Worm (Caenorhabditis elegans) whole organism, L4 larva: ENCODE results near the gene cyld-1.

Experiments
- D1046.2 ChIP-seq: fragments of 200-800 bp; sonication (Bioruptor generic); IDR thresholded peaks from 2 replicates; pipeline ENCODE4 v1.3.6; 2022; ENCODE audit warnings: missing genetic modification characterization, missing compliant biosample characterization
- Y105C5A.15 ChIP-seq: fragments of 200-800 bp; sonication (Bioruptor generic); IDR thresholded peaks from 2 replicates; pipeline ENCODE4 v1.3.6; 2022; ENCODE audit warnings: missing genetic modification characterization, missing compliant biosample characterization
- Y48G9A.11 ChIP-seq: fragments of 200-800 bp; sonication (Bioruptor generic); IDR thresholded peaks from 2 replicates; pipeline ENCODE4 v1.3.6; 2022; ENCODE audit warnings: missing genetic modification reagents, missing genetic modification characterization, missing compliant biosample characterization
- Y5F2A.4 ChIP-seq: fragments of 200-800 bp; sonication (Bioruptor generic); optimal IDR thresholded peaks from 2 replicates; lab custom pipeline; 2018; ENCODE audit warnings: mild to moderate bottlenecking, missing genetic modification characterization, missing compliant biosample characterization
- Y75B8A.6 ChIP-seq: fragments of 200-800 bp; sonication (Bioruptor generic); IDR thresholded peaks from 2 replicates; pipeline ENCODE4 v1.3.6; 2022; ENCODE audit warnings: missing genetic modification reagents, missing genetic modification characterization, missing compliant biosample characterization
- ZK546.5 ChIP-seq, 2 experiments: sonication (generic microtip); optimal IDR thresholded peaks; 2 replicates each; lab custom pipeline; 2017; ENCODE audit warnings: missing biosample characterization in 2 of 2, missing genetic modification characterization in 2 of 2
- ceh-20 ChIP-seq: fragments of 200-800 bp; sonication (Bioruptor generic); IDR thresholded peaks from 2 replicates; pipeline ENCODE4 v1.3.6; 2022; ENCODE audit warnings: missing genetic modification reagents, missing genetic modification characterization, missing compliant biosample characterization
- ceh-28 ChIP-seq: fragments of 150-350 bp; optimal IDR thresholded peaks from 2 replicates; lab custom pipeline; 2014; ENCODE audit warnings: missing biosample characterization, missing genetic modification reagents, missing genetic modification characterization
- ceh-44 ChIP-seq: fragments of 200-800 bp; sonication (Bioruptor generic); IDR thresholded peaks from 2 replicates; pipeline ENCODE4 v1.3.6; 2022; ENCODE audit warnings: missing genetic modification reagents, missing genetic modification characterization, missing compliant biosample characterization
- ces-1 ChIP-seq: fragments of 150-350 bp; sonication (generic microtip); optimal IDR thresholded peaks from 4 replicates; lab custom pipeline; 2014; ENCODE audit warnings: missing biosample characterization, missing genetic modification reagents, missing genetic modification characterization
- daf-19 ChIP-seq: fragments of 200-800 bp; sonication (Bioruptor generic); conservative IDR thresholded peaks from 2 replicates; pipeline ENCODE4 v1.3.6; 2022; ENCODE audit warnings: missing genetic modification characterization, missing compliant biosample characterization
- daf-8 ChIP-seq: fragments of 200-800 bp; sonication (Bioruptor generic); IDR thresholded peaks from 2 replicates; pipeline ENCODE4 v1.3.6; 2022; ENCODE audit warnings: missing genetic modification characterization, missing compliant biosample characterization
- dmd-6 ChIP-seq: fragments of 200-800 bp; sonication (Bioruptor generic); IDR thresholded peaks from 2 replicates; pipeline ENCODE4 v1.3.6; 2022; ENCODE audit warnings: missing genetic modification reagents, missing genetic modification characterization, missing compliant biosample characterization
- dmd-9 ChIP-seq: fragments of 200-800 bp; sonication (Bioruptor generic); IDR thresholded peaks from 2 replicates; pipeline ENCODE4 v1.3.6; 2022; ENCODE audit warnings: missing genetic modification reagents, missing genetic modification characterization, missing compliant biosample characterization
- dpl-1 ChIP-seq: fragments of 150-350 bp; optimal IDR thresholded peaks from 2 replicates; lab custom pipeline; 2014; ENCODE audit warnings: missing biosample characterization, missing genetic modification reagents, missing genetic modification characterization
- dve-1 ChIP-seq: sonication (generic microtip); optimal IDR thresholded peaks from 2 replicates; lab custom pipeline; 2017; ENCODE audit warnings: antibody characterized with exemption, mild to moderate bottlenecking, missing genetic modification characterization, missing compliant biosample characterization; ENCODE audit not compliant: insufficient read depth
- egl-27 ChIP-seq: sonication (generic microtip); optimal IDR thresholded peaks from 3 replicates; lab custom pipeline; 2017; ENCODE audit warnings: missing biosample characterization, missing genetic modification reagents, missing genetic modification characterization
- egl-43 ChIP-seq: fragments of 200-800 bp; sonication (Bioruptor generic); IDR thresholded peaks from 2 replicates; pipeline ENCODE4 v1.3.6; 2022; ENCODE audit warnings: missing genetic modification reagents, missing genetic modification characterization, missing compliant biosample characterization
- fkh-10 ChIP-seq: fragments of 150-350 bp; optimal IDR thresholded peaks from 2 replicates; lab custom pipeline; 2014; ENCODE audit warnings: missing biosample characterization, missing genetic modification reagents, missing genetic modification characterization
- hlh-30 ChIP-seq: sonication (generic microtip); optimal IDR thresholded peaks from 2 replicates; lab custom pipeline; 2017; ENCODE audit warnings: antibody characterized with exemption, mild to moderate bottlenecking, missing genetic modification characterization, missing compliant biosample characterization; ENCODE audit not compliant: insufficient read depth
- lim-7 ChIP-seq: fragments of 200-800 bp; sonication (Bioruptor generic); IDR thresholded peaks from 2 replicates; pipeline ENCODE4 v1.3.6; 2022; ENCODE audit warnings: missing genetic modification characterization, missing compliant biosample characterization
- lin-38 ChIP-seq: fragments of 200-800 bp; sonication (Bioruptor generic); IDR thresholded peaks from 2 replicates; pipeline ENCODE4 v1.3.6; 2022; ENCODE audit warnings: missing genetic modification reagents, missing genetic modification characterization, missing compliant biosample characterization
- lsy-2 ChIP-seq, 2 experiments: fragments of 150-350 bp in 1 of 2; sonication (generic microtip) in 1 of 2; optimal IDR thresholded peaks; 2 replicates each; lab custom pipeline; 2014 to 2017; ENCODE audit warnings: missing biosample characterization in 2 of 2, missing genetic modification characterization in 2 of 2
- mdl-1 ChIP-seq, 2 experiments: fragments of 150-350 bp in 1 of 2; sonication (generic microtip) in 1 of 2; optimal IDR thresholded peaks; 2 replicates each; lab custom pipeline; 2014 to 2017; ENCODE audit warnings: missing biosample characterization in 2 of 2, missing genetic modification characterization in 2 of 2
- mep-1 ChIP-seq: fragments of 150-350 bp; sonication (generic microtip); optimal IDR thresholded peaks from 3 replicates; lab custom pipeline; 2014; ENCODE audit warnings: missing biosample characterization, missing genetic modification characterization
- mxl-2 ChIP-seq: fragments of 200-800 bp; sonication (Bioruptor generic); conservative IDR thresholded peaks from 2 replicates; pipeline ENCODE4 v1.3.6; 2022; ENCODE audit warnings: missing genetic modification reagents, missing genetic modification characterization, missing compliant biosample characterization
- mxl-3 ChIP-seq: fragments of 200-800 bp; sonication (Bioruptor generic); optimal IDR thresholded peaks from 2 replicates; lab custom pipeline; 2018; ENCODE audit warnings: mild to moderate bottlenecking, missing genetic modification characterization, missing compliant biosample characterization
- nhr-11 ChIP-seq: fragments of 150-350 bp; optimal IDR thresholded peaks from 2 replicates; lab custom pipeline; 2014; ENCODE audit warnings: missing biosample characterization, missing genetic modification characterization
- nhr-25 ChIP-seq: sonication (generic microtip); optimal IDR thresholded peaks from 2 replicates; lab custom pipeline; 2017; ENCODE audit warnings: missing genetic modification characterization, mild to moderate bottlenecking, missing compliant biosample characterization, antibody characterized with exemption, moderate library complexity, borderline replicate concordance; ENCODE audit not compliant: insufficient read depth
- nhr-28 ChIP-seq: fragments of 150-350 bp; optimal IDR thresholded peaks from 2 replicates; lab custom pipeline; 2014; ENCODE audit warnings: missing biosample characterization, missing genetic modification characterization
- nhr-41 ChIP-seq: fragments of 200-800 bp; sonication (Bioruptor generic); IDR thresholded peaks from 2 replicates; pipeline ENCODE4 v1.3.6; 2022; ENCODE audit warnings: missing genetic modification reagents, missing genetic modification characterization, missing compliant biosample characterization
- nhr-48 ChIP-seq: sonication (generic microtip); optimal IDR thresholded peaks from 2 replicates; lab custom pipeline; 2016; ENCODE audit warnings: mild to moderate bottlenecking, missing genetic modification characterization, missing compliant biosample characterization
- nhr-6 ChIP-seq: fragments of 150-350 bp; optimal IDR thresholded peaks from 2 replicates; lab custom pipeline; 2014; ENCODE audit warnings: missing biosample characterization, missing genetic modification characterization
- nhr-76 ChIP-seq: fragments of 150-350 bp; optimal IDR thresholded peaks from 2 replicates; lab custom pipeline; 2014; ENCODE audit warnings: missing biosample characterization, missing genetic modification characterization
- rbr-2 ChIP-seq: sonication (generic microtip); optimal IDR thresholded peaks from 2 replicates; lab custom pipeline; 2016; ENCODE audit warnings: missing genotype, missing genetic modification characterization, missing compliant biosample characterization
- sdz-12 ChIP-seq: fragments of 200-800 bp; sonication (Bioruptor generic); optimal IDR thresholded peaks from 2 replicates; lab custom pipeline; 2018; ENCODE audit warnings: mild to moderate bottlenecking, missing genetic modification characterization, missing compliant biosample characterization
- snpc-1.2 ChIP-seq: fragments of 200-800 bp; sonication (Bioruptor generic); IDR thresholded peaks from 2 replicates; pipeline ENCODE4 v1.3.6; 2022; ENCODE audit warnings: missing genetic modification reagents, missing genetic modification characterization, missing compliant biosample characterization
- snpc-4 ChIP-seq: fragments of 150-350 bp; optimal IDR thresholded peaks from 2 replicates; lab custom pipeline; 2014; ENCODE audit warnings: missing biosample characterization, missing genetic modification characterization
- tra-1 ChIP-seq: fragments of 200-800 bp; sonication (Bioruptor generic); IDR thresholded peaks from 2 replicates; pipeline ENCODE4 v1.3.6; 2022; ENCODE audit warnings: missing genetic modification reagents, missing genetic modification characterization, missing compliant biosample characterization
- unc-39 ChIP-seq: sonication (generic microtip); optimal IDR thresholded peaks from 2 replicates; lab custom pipeline; 2017; ENCODE audit warnings: missing biosample characterization, missing genetic modification characterization
- zag-1 ChIP-seq: fragments of 150-350 bp; optimal IDR thresholded peaks from 2 replicates; lab custom pipeline; 2014; ENCODE audit warnings: missing biosample characterization, missing genetic modification characterization
- zip-2 ChIP-seq: fragments of 150-350 bp; optimal IDR thresholded peaks from 2 replicates; lab custom pipeline; 2014; ENCODE audit warnings: missing biosample characterization, missing genetic modification characterization

The cyld-1 gene

ce11 chrIII:9867780-9868503 lies 42.5 kb downstream of the cyld-1 start, which contains the start of gene dhhc-4 (continued):
- TF ChIP-seq tra-1, result no peak
- TF ChIP-seq ZK546.5 (tag; optimal IDR thresholded peaks at IDR 0.05; lab: Kevin White, UChicago), result no peak
- peak; percentile 48 for TF ChIP-seq mep-1
- no peak for TF ChIP-seq nhr-25 (tag; lab: Kevin White, UChicago)
- TF ChIP-seq dpl-1 (GFP tag; lab: Kevin White, UChicago), result peak; percentile 94

DNA sequence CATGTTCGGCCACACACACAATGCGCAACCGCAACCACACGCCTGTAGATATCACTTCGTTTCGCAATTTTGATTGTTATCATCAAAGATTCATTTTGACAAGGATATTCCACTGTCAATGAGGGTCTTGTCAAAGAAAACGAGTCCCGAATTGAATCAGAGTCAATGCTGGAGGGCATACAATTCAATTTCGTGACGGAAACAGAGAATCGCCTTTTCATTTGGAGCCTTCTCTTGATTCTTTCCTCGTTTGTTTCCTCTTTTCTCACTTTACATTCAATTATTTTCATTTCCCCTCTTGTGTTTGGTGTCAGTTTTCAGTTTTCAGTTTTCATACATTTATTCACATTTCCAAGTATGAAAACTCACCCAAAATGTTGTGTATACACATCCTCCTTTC lies 43.1 kb downstream of the cyld-1 start:
- TF ChIP-seq fkh-10 (GFP tag; lab: Kevin White, UChicago) (peak; percentile 22), lin-38 (GFP tag; lab: Robert Waterston, UW) (no peak), unc-39 (no peak), dmd-6 (GFP tag; lab: Robert Waterston, UW) (0 out of 2 replicates have a peak, but pooled peaks have one; percentile 16), Y105C5A.15 (GFP tag; lab: Robert Waterston, UW) (no peak), zip-2 (tag; lab: Kevin White, UChicago) (no peak), hlh-30 (tag; lab: Kevin White, UChicago) (peak; percentile 10), Y48G9A.11 (GFP tag; lab: Robert Waterston, UW) (no peak), mdl-1 (tag; optimal IDR thresholded peaks at IDR 0.05; lab: Kevin White, UChicago) (no peak), mxl-3 (GFP tag; lab: Kevin White, UChicago) (peak; percentile 12), ces-1 (GFP tag; lab: Kevin White, UChicago) (peak; percentile 51)

DNA sequence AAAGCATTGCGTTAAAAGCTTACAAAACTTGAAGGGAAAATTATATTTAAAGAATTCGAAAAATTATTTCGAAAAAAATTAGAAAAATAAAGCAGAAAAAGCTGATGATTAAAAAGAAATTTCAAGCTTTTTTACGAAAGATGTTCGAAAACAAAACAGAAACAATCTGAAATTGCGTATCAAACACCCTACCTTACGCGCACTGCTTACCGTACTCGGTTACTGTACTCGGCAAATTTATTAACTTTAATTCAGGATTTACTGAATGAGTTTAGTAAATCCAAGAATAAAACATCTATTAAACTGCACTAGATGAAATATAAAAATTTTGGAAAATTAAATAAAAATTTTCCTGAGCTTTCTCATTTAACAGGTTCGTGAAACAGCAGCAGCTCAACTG lies 48.0 kb downstream of the cyld-1 start:
- TF ChIP-seq nhr-11 (tag; lab: Kevin White, UChicago) (no peak), mxl-2 (GFP tag; lab: Robert Waterston, UW) (no peak), nhr-48 (tag; lab: Kevin White, UChicago) (no peak), lsy-2 (tag; optimal IDR thresholded peaks at IDR 0.05; lab: Kevin White, UChicago) (peak in 1 of 2 experiments; percentile 56), rbr-2 (tag; lab: Kevin White, UChicago) (no peak), dve-1 (tag; lab: Kevin White, UChicago) (no peak)

DNA sequence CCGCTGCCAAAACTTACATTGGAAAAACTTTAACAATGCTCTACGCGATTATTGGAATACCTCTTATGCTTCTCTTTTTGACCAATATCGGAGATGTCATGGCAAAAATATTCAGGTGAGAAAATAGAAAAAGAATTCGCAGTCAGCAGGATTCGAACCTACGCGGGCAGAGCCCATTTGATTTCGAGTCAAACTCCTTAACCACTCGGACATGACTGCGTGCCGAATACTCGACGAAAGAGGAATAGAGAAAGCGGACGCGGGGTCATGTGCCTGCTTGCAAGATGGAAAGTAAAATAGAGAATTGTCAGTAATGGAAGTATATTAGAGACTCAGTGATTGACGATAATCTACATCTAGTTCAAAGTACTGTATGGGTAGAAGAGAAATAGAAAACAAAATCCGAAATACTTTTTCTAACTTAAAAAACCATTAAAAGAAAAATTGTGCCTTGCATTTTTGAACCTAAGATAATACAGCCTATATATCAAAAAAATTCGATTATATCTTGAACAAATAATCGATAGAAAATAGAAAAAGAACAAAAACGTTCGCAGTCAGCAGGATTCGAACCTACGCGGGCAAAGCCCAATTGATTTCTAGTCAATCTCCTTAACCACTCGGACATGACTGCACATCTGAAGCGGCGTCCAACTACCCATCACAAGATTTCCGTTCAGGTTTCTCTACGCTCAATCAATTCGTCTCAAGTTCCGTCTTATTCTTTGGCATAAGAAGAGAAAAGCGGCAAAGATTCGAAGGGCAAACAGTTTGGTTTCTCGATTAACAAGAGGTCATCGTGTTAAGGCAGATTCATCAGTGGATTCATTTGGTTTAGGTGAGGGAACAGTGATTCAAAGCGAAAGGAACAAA lies 48.8 kb downstream of the cyld-1 start:
- TF ChIP-seq snpc-4 (tag; lab: Kevin White, UChicago), result no peak
- TF ChIP-seq lim-7 (GFP tag; lab: Robert Waterston, UW), result peak; percentile 96
- 0 out of 2 replicates have a peak, but pooled peaks have one; percentile 35 for TF ChIP-seq daf-19
- TF ChIP-seq D1046.2 (GFP tag; lab: Robert Waterston, UW), result no peak
- no peak for TF ChIP-seq ceh-28
- peak; percentile 94 for TF ChIP-seq egl-43 (GFP tag; lab: Robert Waterston, UW)
- no peak for TF ChIP-seq zag-1 (tag; lab: Kevin White, UChicago)
- TF ChIP-seq nhr-41, result peak; percentile 84
- peak; percentile 32 for TF ChIP-seq Y5F2A.4
- no peak for TF ChIP-seq unc-39
- peak; percentile 39 for TF ChIP-seq sdz-12 (GFP tag; lab: Kevin White, UChicago)
- no peak for TF ChIP-seq nhr-76
- TF ChIP-seq Y75B8A.6 (GFP tag; lab: Robert Waterston, UW), result no peak
- TF ChIP-seq ceh-44, result peak; percentile 82
- peak; percentile 81 for TF ChIP-seq ceh-20
- no peak for TF ChIP-seq nhr-6
- TF ChIP-seq egl-27 (tag; lab: Kevin White, UChicago), result no peak
- no peak for TF ChIP-seq nhr-28
- TF ChIP-seq hlh-30 (tag; lab: Kevin White, UChicago), result peak; percentile 71
- no peak for TF ChIP-seq daf-8
- peak; percentile 86 for TF ChIP-seq dmd-9
- peak; percentile 60; the same call in 1 of the 2 replicates for TF ChIP-seq snpc-1.2 (GFP tag; lab: Robert Waterston, UW)
- peak; percentile 5 for TF ChIP-seq zip-2 (tag; lab: Kevin White, UChicago)
- peak; percentile 82 for TF ChIP-seq lin-38 (GFP tag; lab: Robert Waterston, UW)
